Worm (Caenorhabditis elegans): Measurements from ENCODE around the gene nhr-20.
A peak's percentile ranks its signal among the peaks of the same experiment; 100 is the strongest.

DNA sequence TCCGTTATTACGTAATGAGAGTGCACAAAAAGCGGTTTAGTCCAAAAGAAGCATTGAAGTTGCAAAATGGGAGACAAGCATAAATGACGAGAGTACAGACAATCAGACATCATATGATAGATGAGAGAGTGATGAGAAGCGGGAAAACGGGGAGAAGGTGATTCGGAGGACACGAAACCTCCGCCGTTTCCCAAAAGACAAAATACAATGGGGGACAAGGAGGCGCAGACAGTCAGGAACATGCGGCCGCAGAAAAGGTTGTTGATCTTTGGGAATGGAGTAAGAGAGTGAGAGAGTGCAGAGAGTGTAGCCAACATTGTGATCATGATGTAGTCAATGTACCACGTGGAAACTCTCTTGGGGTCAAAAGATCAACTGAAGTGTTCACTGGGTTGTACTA is 4.6 kb upstream of the nhr-20 start:
- TF ChIP-seq ztf-11 (tag; optimal IDR thresholded peaks at IDR 0.05) (no peak), ZK546.5 (tag; optimal IDR thresholded peaks at IDR 0.05) (no peak), elt-1 (tag; optimal IDR thresholded peaks at IDR 0.05) (peak; percentile 76), sea-2 (GFP tag; optimal IDR thresholded peaks at IDR 0.05) (peak; percentile 64), ceh-82 (tag; optimal IDR thresholded peaks at IDR 0.05) (no peak), snpc-4 (tag; optimal IDR thresholded peaks at IDR 0.05) (peak; percentile 61)

Data from whole organism, L3 larva.